Fruit fly (Drosophila melanogaster) whole organism, embryonic: Measurements from ENCODE around the gene Sur.

ENCODE experiments used
- Atf3 ChIP-seq: fragments of 200-800 bp; sonication (Bioruptor generic); optimal IDR thresholded peaks from 3 replicates; lab custom pipeline; 2016; ENCODE audit warnings: missing biosample characterization, missing genetic modification characterization
- BEAF-32 ChIP-seq: fragments of 200-800 bp; sonication (Bioruptor generic); optimal IDR thresholded peaks from 3 replicates; lab custom pipeline; 2017; ENCODE audit warnings: missing biosample characterization, missing genetic modification characterization, mild to moderate bottlenecking, moderate library complexity, missing genetic modification reagents
- CG11723 ChIP-seq: fragments of 200-800 bp; sonication (Bioruptor generic); optimal IDR thresholded peaks from 2 replicates; lab custom pipeline; 2017; ENCODE audit warnings: missing biosample characterization, mild to moderate bottlenecking, missing genetic modification characterization
- CG12391 ChIP-seq: fragments of 200-800 bp; sonication (Bioruptor generic); optimal IDR thresholded peaks from 3 replicates; lab custom pipeline; 2018; ENCODE audit warnings: missing biosample characterization, mild to moderate bottlenecking, missing genetic modification characterization, moderate library complexity
- CG15514 ChIP-seq: fragments of 200-800 bp; sonication (Bioruptor generic); optimal IDR thresholded peaks from 3 replicates; lab custom pipeline; 2017; ENCODE audit warnings: missing biosample characterization, missing genetic modification characterization, mild to moderate bottlenecking, moderate library complexity, missing genetic modification reagents
- CG1647 ChIP-seq: fragments of 200-800 bp; sonication (Bioruptor generic); optimal IDR thresholded peaks from 3 replicates; lab custom pipeline; 2016; ENCODE audit warnings: missing biosample characterization, missing genetic modification characterization
- CG16813 ChIP-seq: fragments of 200-800 bp; sonication (Bioruptor generic); IDR thresholded peaks from 3 replicates; pipeline ENCODE4 v1.3.6; 2022; ENCODE audit warnings: missing biosample characterization, missing genetic modification characterization; ENCODE audit not compliant: partially characterized antibody
- CG2116 ChIP-seq: fragments of 200-800 bp; sonication (Bioruptor generic); optimal IDR thresholded peaks from 3 replicates; lab custom pipeline; 2018; ENCODE audit warnings: missing biosample characterization, mild to moderate bottlenecking, missing genetic modification characterization
- CG30020 ChIP-seq: fragments of 200-800 bp; optimal IDR thresholded peaks from 2 replicates; lab custom pipeline; 2019; ENCODE audit warnings: missing biosample characterization, mild to moderate bottlenecking, missing genetic modification characterization, moderate library complexity
- CG31441 ChIP-seq: fragments of 200-800 bp; sonication (Bioruptor generic); IDR thresholded peaks from 2 replicates; pipeline ENCODE4 v1.3.6; 2022; ENCODE audit warnings: missing biosample characterization, missing genetic modification characterization
- CG34376 ChIP-seq: fragments of 200-800 bp; sonication (Bioruptor generic); optimal IDR thresholded peaks from 2 replicates; lab custom pipeline; 2018; ENCODE audit warnings: missing biosample characterization, mild to moderate bottlenecking, missing genetic modification characterization
- CG4404 ChIP-seq: fragments of 200-800 bp; sonication (Bioruptor generic); IDR thresholded peaks from 2 replicates; pipeline ENCODE4 v1.3.6; 2022; ENCODE audit warnings: missing biosample characterization, missing genetic modification characterization
- CG4617 ChIP-seq: fragments of 200-800 bp; sonication (Bioruptor generic); optimal IDR thresholded peaks from 3 replicates; lab custom pipeline; 2016; ENCODE audit warnings: missing biosample characterization, missing genetic modification characterization, borderline replicate concordance
- CG6791 ChIP-seq: fragments of 200-800 bp; sonication (Bioruptor generic); IDR thresholded peaks from 3 replicates; pipeline ENCODE4 v1.3.6; 2022; ENCODE audit warnings: missing biosample characterization, missing genetic modification characterization; ENCODE audit not compliant: partially characterized antibody
- CG7963 ChIP-seq: fragments of 200-800 bp; sonication (Bioruptor generic); IDR thresholded peaks from 3 replicates; pipeline ENCODE4 v1.3.6; 2022; ENCODE audit warnings: missing biosample characterization, missing genetic modification characterization; ENCODE audit not compliant: partially characterized antibody
- CG8089 ChIP-seq: fragments of 200-800 bp; sonication (Bioruptor generic); optimal IDR thresholded peaks from 3 replicates; lab custom pipeline; 2016; ENCODE audit warnings: missing biosample characterization, missing genetic modification characterization
- CHES-1-like ChIP-seq: fragments of 200-800 bp; sonication (Bioruptor generic); optimal IDR thresholded peaks from 2 replicates; lab custom pipeline; 2016; ENCODE audit warnings: missing biosample characterization, missing genetic modification characterization
- D19B ChIP-seq: fragments of 200-800 bp; sonication (Bioruptor generic); optimal IDR thresholded peaks from 2 replicates; lab custom pipeline; 2017; ENCODE audit warnings: missing biosample characterization, mild to moderate bottlenecking, missing genetic modification characterization
- Dref ChIP-seq: fragments of 200-800 bp; sonication (Bioruptor generic); IDR thresholded peaks from 2 replicates; pipeline ENCODE4 v1.3.6; 2022; ENCODE audit warnings: missing biosample characterization, missing genetic modification characterization
- Hr3 ChIP-seq: fragments of 200-800 bp; sonication (Bioruptor generic); optimal IDR thresholded peaks from 3 replicates; lab custom pipeline; 2016; ENCODE audit warnings: missing biosample characterization, missing genetic modification characterization
- Myb ChIP-seq: fragments of 200-800 bp; sonication (Bioruptor generic); optimal IDR thresholded peaks from 2 replicates; lab custom pipeline; 2016; ENCODE audit warnings: missing biosample characterization, missing genetic modification characterization
- Oaz ChIP-seq: fragments of 200-800 bp; sonication (Bioruptor generic); IDR thresholded peaks from 2 replicates; pipeline ENCODE4 v1.3.6; 2022; ENCODE audit warnings: missing biosample characterization, missing genetic modification characterization
- Opbp ChIP-seq: fragments of 200-800 bp; sonication (Bioruptor generic); IDR thresholded peaks from 3 replicates; pipeline ENCODE4 v1.3.6; 2022; ENCODE audit warnings: missing biosample characterization, missing genetic modification characterization; ENCODE audit not compliant: partially characterized antibody
- Sin3A ChIP-seq: fragments of >200 bp; optimal IDR thresholded peaks from 2 replicates; lab custom pipeline; 2018
- Usf ChIP-seq: fragments of 200-800 bp; sonication (Bioruptor generic); optimal IDR thresholded peaks from 2 replicates; lab custom pipeline; 2017; ENCODE audit warnings: missing genotype, missing biosample characterization, missing genetic modification characterization
- cg ChIP-seq: fragments of 200-800 bp; sonication (Bioruptor generic); optimal IDR thresholded peaks from 3 replicates; lab custom pipeline; 2019; ENCODE audit warnings: missing biosample characterization, mild to moderate bottlenecking, missing genetic modification characterization, moderate library complexity
- chm ChIP-seq: fragments of 200-800 bp; sonication (Bioruptor generic); IDR thresholded peaks from 2 replicates; pipeline ENCODE4 v1.3.6; 2022; ENCODE audit warnings: missing biosample characterization, missing genetic modification characterization
- dmrt99B ChIP-seq: fragments of 200-800 bp; sonication (Bioruptor generic); optimal IDR thresholded peaks from 2 replicates; lab custom pipeline; 2018; ENCODE audit warnings: missing biosample characterization, mild to moderate bottlenecking, missing genetic modification characterization, moderate library complexity
- exex ChIP-seq: fragments of 200-800 bp; sonication (Bioruptor generic); optimal IDR thresholded peaks from 4 replicates; lab custom pipeline; 2018; ENCODE audit warnings: missing biosample characterization, mild to moderate bottlenecking, missing genetic modification characterization, moderate library complexity
- gfzf ChIP-seq: fragments of 200-800 bp; sonication (Bioruptor generic); optimal IDR thresholded peaks from 2 replicates; lab custom pipeline; 2016; ENCODE audit warnings: missing biosample characterization, mild to moderate bottlenecking, missing genetic modification characterization, moderate library complexity
- grn ChIP-seq: fragments of 200-800 bp; sonication (Bioruptor generic); optimal IDR thresholded peaks from 3 replicates; lab custom pipeline; 2017; ENCODE audit warnings: missing biosample characterization, missing genetic modification characterization
- hb ChIP-seq: fragments of 200-800 bp; sonication (Bioruptor generic); IDR thresholded peaks from 3 replicates; pipeline ENCODE4 v1.3.6; 2022; ENCODE audit warnings: missing biosample characterization, missing genetic modification characterization; ENCODE audit not compliant: partially characterized antibody
- inv ChIP-seq: fragments of 200-800 bp; sonication (Bioruptor generic); IDR thresholded peaks from 2 replicates; pipeline ENCODE4 v1.3.6; 2022; ENCODE audit warnings: missing biosample characterization, missing genetic modification characterization; ENCODE audit not compliant: partially characterized antibody
- kah ChIP-seq: fragments of 200-800 bp; sonication (Bioruptor generic); optimal IDR thresholded peaks from 2 replicates; lab custom pipeline; 2018; ENCODE audit warnings: missing biosample characterization, mild to moderate bottlenecking, missing genetic modification characterization
- lab ChIP-seq: fragments of 200-800 bp; sonication (Bioruptor generic); optimal IDR thresholded peaks from 3 replicates; lab custom pipeline; 2017; ENCODE audit warnings: missing biosample characterization, missing genetic modification characterization, mild to moderate bottlenecking, moderate library complexity, missing genetic modification reagents
- lilli ChIP-seq: fragments of 200-800 bp; sonication (Bioruptor generic); optimal IDR thresholded peaks from 3 replicates; lab custom pipeline; 2016; ENCODE audit warnings: missing biosample characterization, missing genetic modification characterization
- lola ChIP-seq, 3 experiments: fragments of >200 bp in 2 of 3; fragments of 200-800 bp in 1 of 3; sonication (Bioruptor generic) in 1 of 3; optimal IDR thresholded peaks; 2 replicates each; lab custom pipeline; 2017 to 2019; ENCODE audit warnings: missing biosample characterization in 3 of 3, missing genetic modification characterization in 3 of 3, mild to moderate bottlenecking in 1 of 3, moderate library complexity in 1 of 3
- nom ChIP-seq: fragments of 200-800 bp; sonication (Bioruptor generic); optimal IDR thresholded peaks from 2 replicates; lab custom pipeline; 2017; ENCODE audit warnings: missing biosample characterization, missing genetic modification characterization, mild to moderate bottlenecking, moderate library complexity, missing genetic modification reagents
- odd ChIP-seq: fragments of 200-800 bp; sonication (Bioruptor generic); optimal IDR thresholded peaks from 2 replicates; lab custom pipeline; 2017; ENCODE audit warnings: missing biosample characterization, mild to moderate bottlenecking, missing genetic modification characterization
- pfk ChIP-seq: fragments of 200-800 bp; sonication (Bioruptor generic); optimal IDR thresholded peaks from 2 replicates; lab custom pipeline; 2018; ENCODE audit warnings: missing biosample characterization, mild to moderate bottlenecking, missing genetic modification characterization, moderate library complexity
- pzg ChIP-seq: fragments of 200-800 bp; sonication (Bioruptor generic); optimal IDR thresholded peaks from 3 replicates; lab custom pipeline; 2018; ENCODE audit warnings: missing biosample characterization, mild to moderate bottlenecking, missing genetic modification characterization, moderate library complexity
- sug ChIP-seq: fragments of 200-800 bp; optimal IDR thresholded peaks from 2 replicates; lab custom pipeline; 2019; ENCODE audit warnings: missing biosample characterization, mild to moderate bottlenecking, missing genetic modification characterization, moderate library complexity
- tll ChIP-seq, 2 experiments: fragments of 200-800 bp in 1 of 2; fragments of >200 bp in 1 of 2; sonication (Bioruptor generic) in 1 of 2; optimal IDR thresholded peaks; 2 replicates each; lab custom pipeline; 2017 to 2019; ENCODE audit warnings: missing biosample characterization in 2 of 2, missing genetic modification characterization in 2 of 2, mild to moderate bottlenecking in 1 of 2, moderate library complexity in 1 of 2
- ttk ChIP-seq: fragments of 200-800 bp; sonication (Bioruptor generic); IDR thresholded peaks from 2 replicates; pipeline ENCODE4 v2.1.2; 2022; ENCODE audit warnings: missing biosample characterization, missing genetic modification characterization
- zen ChIP-seq: fragments of 200-800 bp; sonication (Bioruptor generic); optimal IDR thresholded peaks from 3 replicates; lab custom pipeline; 2018; ENCODE audit warnings: missing biosample characterization, mild to moderate bottlenecking, missing genetic modification characterization, moderate library complexity

Sur gene

dm6 chr2L:10221387-10221705 is 22.4 kb upstream of the Sur start (continued):
- TF ChIP-seq Usf, result no peak
- no peak for TF ChIP-seq pfk (GFP tag; lab: Kevin White, UChicago)
- TF ChIP-seq CG34376, result no peak
- TF ChIP-seq hb (GFP tag; lab: Robert Waterston, UW), result peak; percentile 6; the same call in 2 of the 3 replicates
- TF ChIP-seq CG4617, result no peak
- TF ChIP-seq ttk (GFP tag; lab: Robert Waterston, UW), result no peak
- TF ChIP-seq CG11723 (GFP tag; lab: Kevin White, UChicago), result peak; percentile 55
- peak; percentile 5 for TF ChIP-seq nom (GFP tag; lab: Kevin White, UChicago)

- TF ChIP-seq CG2116 (GFP tag; lab: Kevin White, UChicago) (peak; percentile 78), CG4404 (GFP tag; lab: Robert Waterston, UW) (no peak), exex (peak; percentile 31), CG15514 (GFP tag; lab: Kevin White, UChicago) (peak; percentile 16), CG11723 (GFP tag; lab: Kevin White, UChicago) (peak; percentile 94), lola (GFP tag; optimal IDR thresholded peaks at IDR 0.05; lab: Kevin White, UChicago) (peak in 1 of 3 experiments; percentile 31), Myb (GFP tag; lab: Kevin White, UChicago) (peak; percentile 11), Oaz (GFP tag; lab: Robert Waterston, UW) (no peak), Hr3 (GFP tag; lab: Kevin White, UChicago) (peak; percentile 17), grn (GFP tag; lab: Kevin White, UChicago) (peak; percentile 14), Atf3 (GFP tag; lab: Kevin White, UChicago) (no peak), lilli (GFP tag; lab: Kevin White, UChicago) (peak; percentile 28), chm (GFP tag; lab: Robert Waterston, UW) (0 out of 2 replicates have a peak, but pooled peaks have one; percentile 10), pzg (GFP tag; lab: Kevin White, UChicago) (peak; percentile 77), CHES-1-like (no peak), Dref (GFP tag; lab: Robert Waterston, UW) (peak; percentile 79), CG7963 (GFP tag; lab: Robert Waterston, UW) (0 out of 3 replicates have a peak, but pooled peaks have one; percentile 56), CG6791 (GFP tag; lab: Robert Waterston, UW) (peak; percentile 56; the same call in 2 of the 3 replicates), D19B (GFP tag; lab: Kevin White, UChicago) (peak; percentile 11), odd (GFP tag; lab: Kevin White, UChicago) (no peak), CG4617 (peak; percentile 11), CG8089 (GFP tag; lab: Kevin White, UChicago) (no peak), inv (peak; percentile 66; the same call in 1 of the 2 replicates), cg (peak; percentile 69), CG16813 (peak; percentile 71; the same call in 2 of the 3 replicates), gfzf (GFP tag; lab: Kevin White, UChicago) (peak; percentile 8), lab (GFP tag; lab: Kevin White, UChicago) (no peak), CG12391 (tag; lab: Kevin White, UChicago) (peak; percentile 55), tll (GFP tag; optimal IDR thresholded peaks at IDR 0.05; lab: Kevin White, UChicago) (peak in 1 of 2 experiments; percentile 66), CG1647 (GFP tag; lab: Kevin White, UChicago) (no peak), sug (peak; percentile 7), BEAF-32 (GFP tag; lab: Kevin White, UChicago) (peak; percentile 88), CG31441 (no peak), Opbp (GFP tag; lab: Robert Waterston, UW) (peak; percentile 77; the same call in 2 of the 3 replicates), kah (GFP tag; lab: Kevin White, UChicago) (peak; percentile 2), CG30020 (tag; lab: Kevin White, UChicago) (peak; percentile 99), zen (tag; lab: Kevin White, UChicago) (peak; percentile 70), Sin3A (peak; percentile 47), dmrt99B (no peak)
Observed at dm6 chr2L:10220501-10221386, 21.8 kb upstream of the Sur start, which contains the start of the genes Npc1a and Prosalpha6. TSS of gene Npc1a (minus strand) at chr2L:10221216. TSS of gene Prosalpha6 (plus strand) at chr2L:10221351.
